Worm (Caenorhabditis elegans) whole organism, mixed stage, embryonic: ENCODE results near the gene lars-1.

Experiments
- M03D4.4 ChIP-seq: sonication (generic microtip); optimal IDR thresholded peaks from 2 replicates; lab custom pipeline; 2017; ENCODE audit warnings: mild to moderate bottlenecking, missing genetic modification characterization, missing compliant biosample characterization
- bed-3 ChIP-seq: fragments of 200-800 bp; sonication (Bioruptor generic); optimal IDR thresholded peaks from 3 replicates; lab custom pipeline; 2018; ENCODE audit warnings: mild to moderate bottlenecking, missing genetic modification characterization, moderate library complexity, missing compliant biosample characterization
- blmp-1 ChIP-seq: fragments of 150-350 bp; optimal IDR thresholded peaks from 2 replicates; lab custom pipeline; 2014; ENCODE audit warnings: missing biosample characterization, missing genetic modification characterization
- ceh-39 ChIP-seq: fragments of 150-350 bp; optimal IDR thresholded peaks from 2 replicates; lab custom pipeline; 2014; ENCODE audit warnings: missing biosample characterization, missing genetic modification characterization
- ceh-83 ChIP-seq: fragments of 200-800 bp; sonication (Bioruptor generic); optimal IDR thresholded peaks from 2 replicates; lab custom pipeline; 2018; ENCODE audit warnings: mild to moderate bottlenecking, missing genetic modification characterization, missing compliant biosample characterization
- ces-1 ChIP-seq: fragments of 150-350 bp; optimal IDR thresholded peaks from 2 replicates; lab custom pipeline; 2014; ENCODE audit warnings: missing biosample characterization, missing genetic modification reagents, missing genetic modification characterization
- drap-1 ChIP-seq: fragments of 200-800 bp; sonication (Bioruptor generic); optimal IDR thresholded peaks from 3 replicates; lab custom pipeline; 2018; ENCODE audit warnings: mild to moderate bottlenecking, missing genetic modification characterization, missing compliant biosample characterization
- elt-1 ChIP-seq: sonication (generic microtip); optimal IDR thresholded peaks from 2 replicates; lab custom pipeline; 2017; ENCODE audit warnings: missing genetic modification characterization, mild to moderate bottlenecking, missing compliant biosample characterization, antibody characterized with exemption, moderate library complexity, borderline replicate concordance; ENCODE audit not compliant: insufficient read depth
- flh-1 ChIP-seq: fragments of 200-800 bp; sonication (Bioruptor generic); optimal IDR thresholded peaks from 2 replicates; lab custom pipeline; 2018; ENCODE audit warnings: mild to moderate bottlenecking, missing genetic modification characterization, moderate library complexity, missing compliant biosample characterization
- ham-2 ChIP-seq: fragments of 200-800 bp; sonication (Bioruptor generic); optimal IDR thresholded peaks from 2 replicates; lab custom pipeline; 2018; ENCODE audit warnings: mild to moderate bottlenecking, missing genetic modification characterization, missing compliant biosample characterization
- hlh-1 ChIP-seq: fragments of 150-350 bp; optimal IDR thresholded peaks from 2 replicates; lab custom pipeline; 2014; ENCODE audit warnings: missing biosample characterization, missing genetic modification reagents, missing genetic modification characterization
- lin-32 ChIP-seq: fragments of 200-800 bp; sonication (Bioruptor generic); optimal IDR thresholded peaks from 2 replicates; lab custom pipeline; 2018; ENCODE audit warnings: mild to moderate bottlenecking, missing genetic modification characterization, missing compliant biosample characterization
- lsy-2 ChIP-seq: fragments of 150-350 bp; optimal IDR thresholded peaks from 2 replicates; lab custom pipeline; 2014; ENCODE audit warnings: missing biosample characterization, missing genetic modification characterization
- mep-1 ChIP-seq: fragments of 150-350 bp; optimal IDR thresholded peaks from 2 replicates; lab custom pipeline; 2017; ENCODE audit warnings: missing biosample characterization, missing genetic modification reagents, missing genetic modification characterization, inconsistent platforms
- mls-2 ChIP-seq: sonication (generic microtip); optimal IDR thresholded peaks from 2 replicates; lab custom pipeline; 2016; ENCODE audit warnings: mild to moderate bottlenecking, missing genetic modification characterization, moderate library complexity, missing compliant biosample characterization
- nhr-12 ChIP-seq: fragments of 150-350 bp; optimal IDR thresholded peaks from 2 replicates; lab custom pipeline; 2014; ENCODE audit warnings: missing biosample characterization, missing genetic modification characterization
- nhr-2 ChIP-seq: fragments of 150-350 bp; optimal IDR thresholded peaks from 2 replicates; lab custom pipeline; 2014; ENCODE audit warnings: missing biosample characterization, missing genetic modification characterization
- nhr-237 ChIP-seq: fragments of 150-350 bp; optimal IDR thresholded peaks from 2 replicates; lab custom pipeline; 2014; ENCODE audit warnings: missing biosample characterization, missing genetic modification characterization
- nhr-28 ChIP-seq: fragments of 150-350 bp; optimal IDR thresholded peaks from 2 replicates; lab custom pipeline; 2014; ENCODE audit warnings: missing biosample characterization, missing genetic modification characterization
- nhr-76 ChIP-seq: sonication (generic microtip); optimal IDR thresholded peaks from 2 replicates; lab custom pipeline; 2017; ENCODE audit warnings: missing biosample characterization, missing genetic modification characterization
- sem-2 ChIP-seq: fragments of 200-800 bp; sonication (Bioruptor generic); optimal IDR thresholded peaks from 2 replicates; lab custom pipeline; 2018; ENCODE audit warnings: mild to moderate bottlenecking, missing genetic modification characterization, missing compliant biosample characterization
- sptf-1 ChIP-seq: sonication (generic microtip); optimal IDR thresholded peaks from 2 replicates; lab custom pipeline; 2017; ENCODE audit warnings: mild to moderate bottlenecking, missing genetic modification characterization, moderate library complexity, missing compliant biosample characterization
- tbx-8 ChIP-seq: fragments of 200-800 bp; sonication (Bioruptor generic); optimal IDR thresholded peaks from 2 replicates; lab custom pipeline; 2018; ENCODE audit warnings: mild to moderate bottlenecking, missing genetic modification characterization, moderate library complexity, missing compliant biosample characterization
- unc-120 ChIP-seq: sonication (generic microtip); optimal IDR thresholded peaks from 2 replicates; lab custom pipeline; 2017; ENCODE audit warnings: missing genetic modification characterization, missing compliant biosample characterization; ENCODE audit not compliant: poor library complexity, severe bottlenecking
- unc-39 ChIP-seq: fragments of 150-350 bp; optimal IDR thresholded peaks from 2 replicates; lab custom pipeline; 2014; ENCODE audit warnings: missing biosample characterization, missing genetic modification characterization
- unc-62 ChIP-seq: fragments of 150-350 bp; optimal IDR thresholded peaks from 2 replicates; lab custom pipeline; 2014; ENCODE audit warnings: missing biosample characterization, missing genetic modification reagents, missing genetic modification characterization
- zip-8 ChIP-seq: fragments of 150-350 bp; optimal IDR thresholded peaks from 2 replicates; lab custom pipeline; 2014; ENCODE audit warnings: missing biosample characterization, missing genetic modification characterization

lars-1 gene

ce11 chrIII:4150919-4151318, 35.7 kb downstream of the lars-1 start:
- no peak for TF ChIP-seq blmp-1 (tag; lab: Kevin White, UChicago)
- TF ChIP-seq M03D4.4 (tag; lab: Kevin White, UChicago), result no peak
- TF ChIP-seq nhr-12 (tag; lab: Kevin White, UChicago), result no peak
- TF ChIP-seq nhr-237 (tag; lab: Kevin White, UChicago), result peak; percentile 26
- TF ChIP-seq tbx-8 (GFP tag; lab: Kevin White, UChicago), result no peak
- TF ChIP-seq sem-2, result no peak
- peak; percentile 68 for TF ChIP-seq mep-1 (tag; lab: Kevin White, UChicago)
- peak; percentile 3 for TF ChIP-seq drap-1
- TF ChIP-seq unc-120 (tag; lab: Kevin White, UChicago), result no peak
- no peak for TF ChIP-seq flh-1
- peak; percentile 97 for TF ChIP-seq lsy-2 (tag; lab: Kevin White, UChicago)
- no peak for TF ChIP-seq zip-8
- peak; percentile 25 for TF ChIP-seq ceh-39
- no peak for TF ChIP-seq lin-32 (GFP tag; lab: Kevin White, UChicago)
- no peak for TF ChIP-seq unc-62 (GFP tag; lab: Kevin White, UChicago)
- TF ChIP-seq elt-1 (tag; lab: Kevin White, UChicago), result no peak
- no peak for TF ChIP-seq hlh-1 (tag; lab: Kevin White, UChicago)
- TF ChIP-seq, all 35 proteins: peak for 5

ce11 chrIII:4143170-4143569, 43.4 kb downstream of the lars-1 start:
- TF ChIP-seq ham-2 (GFP tag; lab: Kevin White, UChicago) (no peak), sem-2 (no peak), nhr-28 (no peak), nhr-76 (tag; lab: Kevin White, UChicago) (no peak), nhr-2 (tag; lab: Kevin White, UChicago) (no peak), ceh-83 (GFP tag; lab: Kevin White, UChicago) (no peak), lsy-2 (tag; lab: Kevin White, UChicago) (no peak), flh-1 (no peak), sptf-1 (no peak), hlh-1 (tag; lab: Kevin White, UChicago) (no peak)
- TF ChIP-seq, all 35 proteins: peak for 0

- no peak for TF ChIP-seq lin-32 (GFP tag; lab: Kevin White, UChicago)
Observed at ce11 chrIII:4137180-4137579, 49.4 kb downstream of the lars-1 start.

- TF ChIP-seq mls-2 (no peak), sptf-1 (no peak), lsy-2 (tag; lab: Kevin White, UChicago) (no peak), tbx-8 (GFP tag; lab: Kevin White, UChicago) (no peak), ceh-39 (no peak), drap-1 (no peak), mep-1 (tag; lab: Kevin White, UChicago) (no peak), bed-3 (GFP tag; lab: Kevin White, UChicago) (no peak), ces-1 (no peak), unc-120 (tag; lab: Kevin White, UChicago) (no peak)
- TF ChIP-seq, all 35 proteins: peak for 0
Observed at ce11 chrIII:4134059-4134458, 52.5 kb downstream of the lars-1 start.

- no peak for TF ChIP-seq unc-39
- TF ChIP-seq ces-1, result peak; percentile 93
Observed at ce11 chrIII:4131814-4132555, 54.6 kb downstream of the lars-1 start.
